Worm (Caenorhabditis elegans) whole organism, young adult: ENCODE data around the gene ttr-8.

Experiments used
- Y79H2A.3 ChIP-seq: fragments of 200-800 bp; sonication (Bioruptor generic); conservative IDR thresholded peaks from 2 replicates; pipeline ENCODE4 v1.3.6; 2022; ENCODE audit warnings: missing genetic modification reagents, missing genetic modification characterization, missing compliant biosample characterization
- efl-1 ChIP-seq: fragments of 150-350 bp; optimal IDR thresholded peaks from 2 replicates; lab custom pipeline; 2014; ENCODE audit warnings: missing biosample characterization, missing genetic modification reagents, missing genetic modification characterization
- hmg-20 ChIP-seq: fragments of 200-800 bp; sonication (Bioruptor generic); IDR thresholded peaks from 2 replicates; pipeline ENCODE4 v1.3.6; 2022; ENCODE audit warnings: missing genetic modification reagents, missing genetic modification characterization, missing compliant biosample characterization
- madf-8 ChIP-seq: fragments of 200-800 bp; sonication (Bioruptor generic); conservative IDR thresholded peaks from 2 replicates; pipeline ENCODE4 v1.3.6; 2022; ENCODE audit warnings: missing genetic modification reagents, missing genetic modification characterization, missing compliant biosample characterization
- nhr-90 ChIP-seq: sonication (generic microtip); optimal IDR thresholded peaks from 2 replicates; lab custom pipeline; 2016; ENCODE audit warnings: missing genotype, mild to moderate bottlenecking, missing genetic modification characterization, missing compliant biosample characterization
- sdz-38 ChIP-seq: sonication (generic microtip); optimal IDR thresholded peaks from 2 replicates; lab custom pipeline; 2016; ENCODE audit warnings: missing genotype, missing genetic modification characterization, missing compliant biosample characterization
- sea-2 ChIP-seq: fragments of 200-800 bp; sonication (Bioruptor generic); IDR thresholded peaks from 2 replicates; pipeline ENCODE4 v1.3.6; 2022; ENCODE audit warnings: missing genetic modification characterization, missing compliant biosample characterization
- tbp1 ChIP-seq: fragments of 200-800 bp; sonication (Bioruptor generic); optimal IDR thresholded peaks from 2 replicates; lab custom pipeline; 2018; ENCODE audit warnings: mild to moderate bottlenecking, missing genetic modification characterization, missing compliant biosample characterization

DNA sequence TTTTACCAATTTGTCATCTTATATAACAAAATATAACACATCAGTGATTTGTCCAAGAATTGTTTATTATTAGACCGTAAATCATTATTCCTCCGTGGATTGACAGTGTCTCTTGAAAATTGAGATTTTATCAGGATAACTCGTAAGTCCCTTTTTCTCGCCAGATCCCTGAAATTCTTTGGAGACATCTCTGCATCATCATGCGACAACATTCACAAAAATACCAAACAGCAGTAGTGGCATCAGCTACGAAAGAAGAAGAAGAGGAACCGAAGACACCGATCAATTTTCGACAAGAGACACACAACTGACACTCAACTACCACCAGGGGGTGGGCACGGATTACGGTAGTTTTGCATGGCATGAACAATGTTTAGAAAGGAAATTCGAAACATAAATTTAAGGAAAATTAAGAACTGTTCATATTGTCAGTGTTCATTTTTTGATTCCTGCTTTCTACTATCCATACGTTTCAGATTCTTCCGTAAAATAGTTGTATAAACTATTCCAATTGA lies 40.3 kb downstream of the ttr-8 start:
- TF ChIP-seq hmg-20 (GFP tag; lab: Robert Waterston, UW) (no peak), Y79H2A.3 (GFP tag; lab: Robert Waterston, UW) (no peak), nhr-90 (tag; lab: Kevin White, UChicago) (no peak), tbp1 (GFP tag; lab: Kevin White, UChicago) (no peak), madf-8 (GFP tag; lab: Robert Waterston, UW) (no peak), sdz-38 (tag; lab: Kevin White, UChicago) (no peak), efl-1 (GFP tag; lab: Kevin White, UChicago) (no peak), sea-2 (GFP tag; lab: Robert Waterston, UW) (no peak)
